Worm (Caenorhabditis elegans): ENCODE data around the gene cest-8.

cest-8 gene

ce11 chrX:12256594-12257048 is 37.2 kb downstream of the cest-8 start, which contains the start of gene E01G6.2:
Gene E01G6.2, plus strand, starts transcription at chrX:12256644.
- TF ChIP-seq efl-3 (GFP tag; optimal IDR thresholded peaks at IDR 0.05) (no peak), pqm-1 (tag; optimal IDR thresholded peaks at IDR 0.05) (no peak), lin-15B (tag; optimal IDR thresholded peaks at IDR 0.05) (no peak), lin-14 (GFP tag; optimal IDR thresholded peaks at IDR 0.05) (peak; percentile 65), elt-3 (tag; optimal IDR thresholded peaks at IDR 0.05) (no peak), rnt-1 (tag; optimal IDR thresholded peaks at IDR 0.05) (no peak), irx-1 (tag; optimal IDR thresholded peaks at IDR 0.05) (no peak), sptf-1 (tag; optimal IDR thresholded peaks at IDR 0.05) (no peak), unc-62 (GFP tag; optimal IDR thresholded peaks at IDR 0.05) (no peak), mab-9 (GFP tag; IDR thresholded peaks at IDR 0.05) (0 out of 2 replicates have a peak, but pooled peaks have one; percentile 43), mep-1 (tag; optimal IDR thresholded peaks at IDR 0.05) (no peak), vab-15 (tag; optimal IDR thresholded peaks at IDR 0.05) (no peak)

ce11 chrX:12260381-12260931 is 41.0 kb downstream of the cest-8 start, which contains the start of gene E01G6.1:
Gene E01G6.1, plus strand, starts transcription at chrX:12260881.
- TF ChIP-seq ceh-63 (GFP tag; optimal IDR thresholded peaks at IDR 0.05) (no peak), mab-9 (GFP tag; IDR thresholded peaks at IDR 0.05) (no peak), xbp-1 (tag; optimal IDR thresholded peaks at IDR 0.05) (no peak), irx-1 (tag; optimal IDR thresholded peaks at IDR 0.05) (no peak), tlp-1 (tag; optimal IDR thresholded peaks at IDR 0.05) (no peak), rnt-1 (tag; optimal IDR thresholded peaks at IDR 0.05) (no peak), hlh-17 (GFP tag; optimal IDR thresholded peaks at IDR 0.05; ENCODE audit: borderline replicate concordance) (no peak), nhr-20 (tag; optimal IDR thresholded peaks at IDR 0.05) (no peak), fos-1 (tag; optimal IDR thresholded peaks at IDR 0.05) (no peak), nhr-71 (tag; optimal IDR thresholded peaks at IDR 0.05) (no peak), lin-13 (GFP tag; optimal IDR thresholded peaks at IDR 0.05) (no peak), efl-1 (optimal IDR thresholded peaks at IDR 0.05) (no peak), efl-1 (GFP tag; optimal IDR thresholded peaks at IDR 0.05 in 1 of 2) (no peak), zag-1 (tag; optimal IDR thresholded peaks at IDR 0.05) (no peak), mef-2 (tag; optimal IDR thresholded peaks at IDR 0.05) (no peak), ama-1 (optimal IDR thresholded peaks at IDR 0.05) (no peak), unc-130 (tag; optimal IDR thresholded peaks at IDR 0.05) (no peak), swsn-7 (tag; optimal IDR thresholded peaks at IDR 0.05) (no peak), elt-2 (tag; optimal IDR thresholded peaks at IDR 0.05) (no peak), tbx-2 (tag; optimal IDR thresholded peaks at IDR 0.05) (no peak)

- TF ChIP-seq aly-2 (tag; optimal IDR thresholded peaks at IDR 0.05): no peak
- TF ChIP-seq sptf-1 (tag; optimal IDR thresholded peaks at IDR 0.05): no peak
- no peak for TF ChIP-seq Y116A8C.19 (tag; optimal IDR thresholded peaks at IDR 0.05; ENCODE audit: borderline replicate concordance)
- no peak for TF ChIP-seq nhr-12 (tag; optimal IDR thresholded peaks at IDR 0.05)
- no peak for TF ChIP-seq dsc-1 (tag; optimal IDR thresholded peaks at IDR 0.05)
- no peak for TF ChIP-seq mef-2 (tag; optimal IDR thresholded peaks at IDR 0.05)
- TF ChIP-seq xbp-1 (tag; optimal IDR thresholded peaks at IDR 0.05): no peak
- TF ChIP-seq snu-23 (GFP tag; optimal IDR thresholded peaks at IDR 0.05): no peak
- TF ChIP-seq egl-27 (tag; optimal IDR thresholded peaks at IDR 0.05): no peak
- TF ChIP-seq egl-13 (tag; optimal IDR thresholded peaks at IDR 0.05): no peak
- TF ChIP-seq nhr-47 (tag; optimal IDR thresholded peaks at IDR 0.05): no peak
- TF ChIP-seq fos-1 (tag; optimal IDR thresholded peaks at IDR 0.05): no peak
- TF ChIP-seq tbx-2 (tag; optimal IDR thresholded peaks at IDR 0.05): no peak
- TF ChIP-seq nhr-71 (tag; optimal IDR thresholded peaks at IDR 0.05): no peak
- TF ChIP-seq pqm-1 (tag; optimal IDR thresholded peaks at IDR 0.05): no peak
Measured at ce11 chrX:12270841-12271240, 51.4 kb downstream of the cest-8 start, which contains the start of gene otpl-8. Gene otpl-8, minus strand, starts transcription at chrX:12270941.
